Worm (Caenorhabditis elegans) whole organism, L1 larva: Measurements from ENCODE around the gene lact-4.

ENCODE experiments used
- ces-1 ChIP-seq: fragments of 150-350 bp; optimal IDR thresholded peaks from 2 replicates; lab custom pipeline; 2014; ENCODE audit warnings: missing biosample characterization, missing genetic modification reagents, missing genetic modification characterization
- ets-5 ChIP-seq: fragments of 200-800 bp; sonication (Bioruptor generic); IDR thresholded peaks from 2 replicates; pipeline ENCODE4 v1.3.6; 2022; ENCODE audit warnings: missing genetic modification characterization, missing compliant biosample characterization
- lin-15B ChIP-seq: fragments of 150-350 bp; sonication (generic microtip); optimal IDR thresholded peaks from 3 replicates; lab custom pipeline; 2014; ENCODE audit warnings: missing biosample characterization, missing genetic modification characterization
- unc-62 ChIP-seq: fragments of 150-350 bp; optimal IDR thresholded peaks from 2 replicates; lab custom pipeline; 2014; ENCODE audit warnings: missing biosample characterization, missing genetic modification reagents, missing genetic modification characterization

DNA sequence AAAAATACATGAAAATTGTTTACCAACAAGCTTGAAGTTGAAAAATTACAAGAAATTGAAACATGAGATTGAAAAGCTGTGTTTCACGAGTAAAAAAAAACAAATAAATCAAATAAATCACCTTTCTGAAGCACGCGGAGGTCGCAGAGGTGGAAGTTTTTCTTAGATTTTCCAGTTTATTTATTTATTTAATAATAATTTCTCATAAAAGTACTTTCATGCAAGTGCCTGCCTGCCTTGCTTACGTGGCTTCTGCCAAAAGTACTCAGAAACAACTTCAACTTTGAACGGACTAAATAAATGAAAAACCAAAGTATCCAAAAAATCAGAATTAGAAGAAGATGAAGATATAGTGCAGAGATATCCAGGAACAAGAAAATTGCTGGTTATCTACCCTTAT is 48.3 kb downstream of the lact-4 start, which contains the start of gene acp-2:
- TF ChIP-seq ets-5 (GFP tag; lab: Robert Waterston, UW) (no peak), unc-62 (GFP tag; lab: Kevin White, UChicago) (no peak), lin-15B (tag; lab: Kevin White, UChicago) (no peak), ces-1 (no peak)
